Fruit fly (Drosophila melanogaster): ENCODE measurements around the gene CG11037.

The CG11037 gene

DNA sequence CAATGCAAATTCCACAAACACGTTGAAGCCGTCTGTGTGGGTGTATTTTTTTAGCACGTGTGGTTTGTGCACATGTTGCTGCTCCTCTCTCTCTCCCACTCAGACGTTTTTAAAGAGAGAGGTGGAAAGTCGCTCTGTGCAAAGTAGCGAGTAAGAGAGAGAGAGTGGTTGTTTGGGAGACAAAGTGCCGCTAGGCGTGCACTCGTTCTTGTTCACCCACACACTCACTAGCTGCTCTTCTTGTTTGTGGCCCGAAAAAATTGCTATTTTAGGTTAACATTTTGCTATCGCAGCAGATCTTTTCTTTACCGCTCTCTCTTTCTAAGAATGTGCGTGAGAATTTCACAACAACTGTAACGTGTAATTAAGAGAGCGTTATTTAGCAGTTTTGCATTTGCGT is 47.7 kb upstream of the CG11037 start (continued):
- no peak for TF ChIP-seq CG13296 (GFP tag; optimal IDR thresholded peaks at IDR 0.05)
- peak; percentile 97 for TF ChIP-seq cwo (GFP tag; optimal IDR thresholded peaks at IDR 0.05)
- TF ChIP-seq HmgZ (tag; optimal IDR thresholded peaks at IDR 0.05) = peak; percentile 28
- TF ChIP-seq Stat92E (GFP tag; optimal IDR thresholded peaks at IDR 0.05) = peak in 1 of 3 experiments; percentile 67
- peak; percentile 42; the same call in 1 of the 2 replicates for TF ChIP-seq CG32532 (GFP tag; IDR thresholded peaks at IDR 0.05)
- TF ChIP-seq CG10209 (GFP tag; optimal IDR thresholded peaks at IDR 0.05) = no peak
- TF ChIP-seq NC2α (GFP tag; optimal IDR thresholded peaks at IDR 0.05) = no peak
- peak; percentile 20; the same call in 1 of the 2 replicates for TF ChIP-seq Scr (GFP tag; IDR thresholded peaks at IDR 0.05; ENCODE audit: partially characterized antibody)

DNA sequence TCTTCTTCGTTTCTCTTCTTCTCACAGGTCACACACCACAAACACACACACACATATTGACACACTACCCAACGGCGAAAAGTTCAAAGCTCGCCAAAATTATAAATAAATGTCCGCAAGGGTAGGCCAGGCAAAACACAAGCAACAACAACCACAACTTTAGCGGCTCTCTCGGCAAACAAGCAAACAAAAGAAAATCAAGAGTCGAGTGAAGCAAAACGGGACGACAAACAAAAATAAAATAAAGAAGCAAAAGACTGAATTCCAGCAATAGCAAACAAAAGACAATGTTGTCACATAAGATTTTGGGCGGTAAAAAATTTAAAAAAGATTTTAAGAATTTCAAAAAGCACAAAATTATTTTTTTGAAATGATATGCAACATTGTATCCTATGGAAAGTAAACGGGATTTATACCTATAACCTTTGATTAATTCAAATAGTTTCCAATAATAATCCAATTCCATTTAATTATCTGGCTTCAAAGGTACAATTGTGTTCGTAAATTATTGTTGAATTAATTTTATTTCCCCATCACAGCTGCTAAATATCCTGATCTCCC is 47.1 kb upstream of the CG11037 start:
- peak; percentile 36 for TF ChIP-seq nerfin-1 (tag; optimal IDR thresholded peaks at IDR 0.05)
- no peak for TF ChIP-seq wor (GFP tag; IDR thresholded peaks at IDR 0.05)
- no peak for TF ChIP-seq CG16779 (GFP tag; IDR thresholded peaks at IDR 0.05)
- no peak for TF ChIP-seq CG6175 (GFP tag; IDR thresholded peaks at IDR 0.05)
- TF ChIP-seq CG11093 (GFP tag; IDR thresholded peaks at IDR 0.05) = no peak
- no peak for TF ChIP-seq CG10565 (GFP tag; optimal IDR thresholded peaks at IDR 0.05)
- TF ChIP-seq Myb (GFP tag; optimal IDR thresholded peaks at IDR 0.05) = peak; percentile 3
- TF ChIP-seq CG17385 (GFP tag; optimal IDR thresholded peaks at IDR 0.05) = no peak
- TF ChIP-seq dan (GFP tag; IDR thresholded peaks at IDR 0.05) = no peak
- TF ChIP-seq CrebB (tag; optimal IDR thresholded peaks at IDR 0.05) = no peak
- no peak for TF ChIP-seq CG13424 (tag; optimal IDR thresholded peaks at IDR 0.05)
- no peak for TF ChIP-seq sob (GFP tag; IDR thresholded peaks at IDR 0.05)
- no peak for TF ChIP-seq ftz-f1 (GFP tag; optimal IDR thresholded peaks at IDR 0.05)
- TF ChIP-seq CG6683 (GFP tag; optimal IDR thresholded peaks at IDR 0.05) = no peak
- peak in 1 of 2 experiments; percentile 1 for TF ChIP-seq eve (GFP tag; optimal IDR thresholded peaks at IDR 0.05)
- no peak for TF ChIP-seq CG7372 (GFP tag; IDR thresholded peaks at IDR 0.05)
- no peak for TF ChIP-seq Nf-YC (tag; optimal IDR thresholded peaks at IDR 0.05)
- no peak for TF ChIP-seq kni (GFP tag; optimal IDR thresholded peaks at IDR 0.05)
- TF ChIP-seq H2.0 (GFP tag; IDR thresholded peaks at IDR 0.05) = no peak
- no peak for TF ChIP-seq Sry-β (GFP tag; optimal IDR thresholded peaks at IDR 0.05)
- TF ChIP-seq CG6813 (GFP tag; optimal IDR thresholded peaks at IDR 0.05) = no peak
- TF ChIP-seq btn (GFP tag; optimal IDR thresholded peaks at IDR 0.05) = no peak
- TF ChIP-seq CG10979 (tag; optimal IDR thresholded peaks at IDR 0.05) = no peak
- TF ChIP-seq sens (GFP tag) = peak; percentile 18
- peak; percentile 54 for TF ChIP-seq Med (GFP tag)
- no peak for TF ChIP-seq CG14014 (GFP tag; IDR thresholded peaks at IDR 0.05)
- 0 out of 2 replicates have a peak, but pooled peaks have one; percentile 14 for TF ChIP-seq Atf6 (GFP tag; IDR thresholded peaks at IDR 0.05)
- TF ChIP-seq BtbVII (GFP tag; optimal IDR thresholded peaks at IDR 0.05) = no peak
- no peak for TF ChIP-seq CG2199 (GFP tag; IDR thresholded peaks at IDR 0.05)
- no peak for TF ChIP-seq pros (GFP tag; optimal IDR thresholded peaks at IDR 0.05)
- TF ChIP-seq Hey (tag; optimal IDR thresholded peaks at IDR 0.05) = no peak
- TF ChIP-seq crp (GFP tag; optimal IDR thresholded peaks at IDR 0.05) = no peak
- TF ChIP-seq sqz (GFP tag; optimal IDR thresholded peaks at IDR 0.05) = no peak
- no peak for TF ChIP-seq tll (GFP tag; optimal IDR thresholded peaks at IDR 0.05)
- no peak for TF ChIP-seq zfh2 (GFP tag; optimal IDR thresholded peaks at IDR 0.05)
- TF ChIP-seq CG2678 (tag; optimal IDR thresholded peaks at IDR 0.05) = no peak
- TF ChIP-seq Spps (tag; optimal IDR thresholded peaks at IDR 0.05) = no peak
- no peak for TF ChIP-seq CG14667 (GFP tag; IDR thresholded peaks at IDR 0.05)
- no peak for TF ChIP-seq CG9932 (GFP tag; IDR thresholded peaks at IDR 0.05)
- no peak for TF ChIP-seq B-H1 (GFP tag; IDR thresholded peaks at IDR 0.05)
- no peak for TF ChIP-seq Doc2 (GFP tag; IDR thresholded peaks at IDR 0.05)
